Fruit fly (Drosophila melanogaster): ENCODE measurements around the gene CG17475.

Gene CG17475

DNA sequence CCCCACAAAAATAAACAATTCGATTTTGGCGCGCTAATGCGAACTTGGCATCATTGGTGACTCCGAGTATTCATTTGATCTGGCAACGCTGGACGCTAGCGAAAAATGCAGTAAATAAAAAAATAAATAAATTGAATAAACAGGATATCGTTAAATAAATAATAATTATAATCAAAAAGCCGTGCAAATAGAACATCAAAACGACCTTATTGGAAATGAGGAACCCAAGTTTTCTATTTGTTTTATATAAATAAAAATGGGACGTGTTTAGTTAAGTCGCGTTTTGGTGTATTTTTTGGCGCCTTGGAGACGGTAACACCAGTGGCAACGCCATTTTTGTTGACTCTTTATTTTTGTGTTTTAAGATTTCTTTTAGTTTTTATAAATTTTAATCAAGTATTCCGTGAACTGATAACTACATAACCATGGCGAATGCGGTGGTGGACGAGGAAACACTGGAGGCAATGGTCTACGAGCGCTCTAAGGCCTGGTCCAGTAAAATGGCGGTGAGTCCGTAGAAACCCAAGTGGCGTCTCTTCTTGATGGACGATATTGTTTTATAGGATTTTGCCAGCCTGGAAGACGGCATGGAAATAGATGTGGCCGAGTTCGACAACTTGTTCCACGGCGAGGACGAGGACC lies 42.1 kb downstream of the CG17475 start, which contains the start of gene cal1:
Gene cal1 (plus strand): TSS at position 304 of the 642 bp plus-strand sequence.
- TF ChIP-seq fkh (GFP tag; optimal IDR thresholded peaks at IDR 0.05) = peak; percentile 94
- peak; percentile 100 for TF ChIP-seq CG6808 (GFP tag; optimal IDR thresholded peaks at IDR 0.05)
- no peak for TF ChIP-seq Ets21C (GFP tag; optimal IDR thresholded peaks at IDR 0.05)

DNA sequence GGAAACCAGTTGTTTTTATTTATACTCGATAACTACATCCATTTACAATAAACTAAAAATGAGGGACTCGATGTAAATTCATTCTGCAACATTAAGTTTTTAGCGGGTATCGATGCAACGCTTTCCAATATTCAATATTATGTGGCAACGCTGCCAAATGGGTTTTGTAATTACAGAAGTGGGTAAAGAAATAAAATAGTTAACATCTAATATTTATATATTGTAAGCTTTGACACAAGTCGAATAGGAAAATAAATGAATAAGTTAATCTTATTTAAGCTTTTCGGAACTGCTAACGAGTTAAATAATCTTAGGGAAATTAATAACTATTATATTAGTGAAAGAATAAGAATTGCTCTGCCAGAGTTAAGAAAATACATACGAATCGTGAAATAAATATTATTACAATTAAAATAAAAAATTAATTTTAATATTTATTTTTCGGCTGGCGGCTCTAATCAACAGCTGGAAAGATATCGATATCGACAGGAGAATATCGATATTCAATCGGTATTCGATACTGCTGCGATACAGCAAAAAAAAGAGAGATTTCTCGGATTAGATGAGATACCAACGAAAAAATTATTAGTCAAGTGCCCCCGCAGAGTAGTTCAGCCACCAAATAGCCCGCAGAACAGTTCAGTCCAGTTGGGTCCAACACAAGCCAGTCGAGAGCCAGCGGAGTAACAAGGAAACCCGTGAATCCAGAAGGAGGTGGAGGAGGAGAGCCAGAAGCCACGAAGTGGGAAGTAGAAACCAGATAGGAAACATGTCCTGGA lies 45.0 kb downstream of the CG17475 start, which contains the start of gene GckIII:
Gene GckIII (plus strand): TSS at position 485 of the 779 bp plus-strand sequence.
- TF ChIP-seq fd59A (GFP tag; optimal IDR thresholded peaks at IDR 0.05) (no peak), OdsH (GFP tag; optimal IDR thresholded peaks at IDR 0.05) (no peak), Eip93F (GFP tag; optimal IDR thresholded peaks at IDR 0.05) (peak; percentile 16), CG4318 (GFP tag; optimal IDR thresholded peaks at IDR 0.05) (no peak), CG6163 (GFP tag; IDR thresholded peaks at IDR 0.05) (no peak), Sox15 (GFP tag; optimal IDR thresholded peaks at IDR 0.05) (no peak), CG6276 (GFP tag; optimal IDR thresholded peaks at IDR 0.05) (no peak), Met (GFP tag; optimal IDR thresholded peaks at IDR 0.05) (no peak), CG3919 (GFP tag; optimal IDR thresholded peaks at IDR 0.05) (no peak), CG6808 (GFP tag; optimal IDR thresholded peaks at IDR 0.05) (peak; percentile 44), Ets21C (GFP tag; optimal IDR thresholded peaks at IDR 0.05) (no peak)

DNA sequence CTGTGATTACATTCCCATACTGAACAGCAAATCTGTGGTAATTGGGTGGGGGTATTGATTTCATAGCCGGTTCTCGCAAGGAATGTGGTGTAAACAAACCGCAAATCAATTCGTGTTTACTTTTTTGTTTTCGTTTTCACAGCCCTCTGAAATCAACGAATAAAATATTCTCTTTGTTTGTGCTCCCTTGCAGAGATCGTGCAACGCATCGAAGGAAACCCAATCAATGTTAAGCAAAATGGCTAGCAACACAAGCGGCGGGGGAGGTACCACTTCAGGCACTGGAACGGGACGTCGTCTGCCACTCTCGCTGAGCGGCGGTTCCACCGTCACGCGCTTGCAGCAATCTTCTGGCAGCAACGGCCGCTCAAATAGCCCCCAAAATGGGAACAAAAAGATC lies 47.8 kb downstream of the CG17475 start:
- TF ChIP-seq CG11294 (GFP tag; IDR thresholded peaks at IDR 0.05) = no peak
- no peak for TF ChIP-seq dac (GFP tag; optimal IDR thresholded peaks at IDR 0.05)
- no peak for TF ChIP-seq dsx (GFP tag; optimal IDR thresholded peaks at IDR 0.05; ENCODE audit: poor library complexity, severe bottlenecking)
- peak; percentile 26 for TF ChIP-seq fkh (GFP tag; optimal IDR thresholded peaks at IDR 0.05)
- TF ChIP-seq cyc (GFP tag; optimal IDR thresholded peaks at IDR 0.05) = no peak
- no peak for TF ChIP-seq CG4318 (GFP tag; optimal IDR thresholded peaks at IDR 0.05)

DNA sequence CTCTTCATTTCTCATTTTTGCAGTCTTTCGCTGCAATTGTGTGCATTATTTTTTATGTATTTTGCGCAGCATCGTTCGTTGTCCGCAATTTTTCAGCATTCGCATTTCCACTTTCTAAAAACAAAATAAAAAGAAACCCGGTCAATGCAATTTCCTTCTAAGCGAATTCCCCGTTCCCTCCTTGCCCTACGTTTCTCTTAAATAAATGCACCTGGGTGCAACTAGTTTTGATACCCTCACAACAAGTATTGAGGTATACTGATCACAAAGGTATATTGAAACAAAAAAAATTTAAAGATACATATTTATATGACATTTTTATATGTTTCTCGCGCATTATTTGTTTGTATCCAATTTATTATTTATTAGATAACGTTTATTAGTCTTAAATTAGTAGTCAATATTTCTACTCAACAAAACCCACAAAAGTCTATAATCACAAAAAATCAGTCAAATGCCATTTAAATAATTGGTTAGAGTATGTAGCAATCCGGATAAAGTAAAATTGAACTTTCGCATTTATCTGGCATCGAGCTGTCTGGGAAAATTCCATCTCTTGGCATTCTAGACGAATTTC lies 48.8 kb downstream of the CG17475 start:
- TF ChIP-seq eg (GFP tag; IDR thresholded peaks at IDR 0.05) (peak; percentile 81), CG9139 (GFP tag; optimal IDR thresholded peaks at IDR 0.05) (no peak), CG4318 (GFP tag; optimal IDR thresholded peaks at IDR 0.05) (no peak), fd85E (GFP tag; optimal IDR thresholded peaks at IDR 0.05) (no peak), CG3032 (tag; optimal IDR thresholded peaks at IDR 0.05) (peak; percentile 84), achi (GFP tag; optimal IDR thresholded peaks at IDR 0.05) (no peak), CG10669 (GFP tag; optimal IDR thresholded peaks at IDR 0.05) (no peak), acj6 (GFP tag; optimal IDR thresholded peaks at IDR 0.05) (peak; percentile 74), CG31627 (GFP tag; optimal IDR thresholded peaks at IDR 0.05) (no peak), Sox15 (GFP tag; optimal IDR thresholded peaks at IDR 0.05) (no peak), ss (GFP tag; optimal IDR thresholded peaks at IDR 0.05) (peak in 1 of 2 experiments; percentile 56), fd59A (GFP tag; optimal IDR thresholded peaks at IDR 0.05) (peak; percentile 65), CG6792 (GFP tag; optimal IDR thresholded peaks at IDR 0.05) (peak; percentile 41), CG3919 (GFP tag; optimal IDR thresholded peaks at IDR 0.05) (peak; percentile 75), net (GFP tag; optimal IDR thresholded peaks at IDR 0.05) (peak; percentile 83), CG7368 (GFP tag; optimal IDR thresholded peaks at IDR 0.05) (peak; percentile 46), CG6808 (GFP tag; optimal IDR thresholded peaks at IDR 0.05) (peak; percentile 73), CG6276 (GFP tag; optimal IDR thresholded peaks at IDR 0.05) (no peak), CG10631 (GFP tag; optimal IDR thresholded peaks at IDR 0.05) (no peak), Hr38 (GFP tag; optimal IDR thresholded peaks at IDR 0.05) (no peak), CG32006 (GFP tag; optimal IDR thresholded peaks at IDR 0.05) (peak; percentile 94), Met (GFP tag; optimal IDR thresholded peaks at IDR 0.05) (no peak), Eip78C (GFP tag) (peak; percentile 95), CG6163 (GFP tag; IDR thresholded peaks at IDR 0.05) (peak; percentile 40; the same call in 1 of the 3 replicates), pdm3 (GFP tag; optimal IDR thresholded peaks at IDR 0.05) (no peak), Eip93F (GFP tag; optimal IDR thresholded peaks at IDR 0.05) (no peak), Sox102F (GFP tag; optimal IDR thresholded peaks at IDR 0.05) (no peak), CG11902 (GFP tag; optimal IDR thresholded peaks at IDR 0.05) (no peak), Hr4 (GFP tag; optimal IDR thresholded peaks at IDR 0.05) (peak; percentile 92), Eip75B (GFP tag; optimal IDR thresholded peaks at IDR 0.05) (peak; percentile 62), OdsH (GFP tag; optimal IDR thresholded peaks at IDR 0.05) (no peak), Ets96B (tag; optimal IDR thresholded peaks at IDR 0.05) (peak; percentile 80), Smox (GFP tag; optimal IDR thresholded peaks at IDR 0.05) (no peak), CG8319 (GFP tag; optimal IDR thresholded peaks at IDR 0.05) (no peak)
